Worm (Caenorhabditis elegans): ENCODE data around the gene hrpa-2.
A peak's percentile ranks its signal among the peaks of the same experiment; 100 is the strongest.

- TF ChIP-seq lin-39 (tag; optimal IDR thresholded peaks at IDR 0.05) (no peak), elt-2 (tag; optimal IDR thresholded peaks at IDR 0.05) (peak; percentile 52), egl-27 (tag; optimal IDR thresholded peaks at IDR 0.05) (no peak), nhr-76 (tag; optimal IDR thresholded peaks at IDR 0.05) (no peak), R02D3.7 (tag; optimal IDR thresholded peaks at IDR 0.05) (no peak), elt-1 (tag; optimal IDR thresholded peaks at IDR 0.05) (no peak)
Observed at ce11 chrX:5202399-5202798, 13.8 kb upstream of the hrpa-2 start.

Data from whole organism, L3 larva.